Fruit fly (Drosophila melanogaster) whole organism, embryonic: ENCODE data around the gene CG46335.

Experiments used
- CG11723 ChIP-seq: fragments of 200-800 bp; sonication (Bioruptor generic); optimal IDR thresholded peaks from 2 replicates; lab custom pipeline; 2017; ENCODE audit warnings: missing biosample characterization, mild to moderate bottlenecking, missing genetic modification characterization
- CG15073 ChIP-seq: fragments of 200-800 bp; sonication (Bioruptor generic); optimal IDR thresholded peaks from 2 replicates; lab custom pipeline; 2016; ENCODE audit warnings: missing biosample characterization, missing genetic modification characterization
- CG15601 ChIP-seq: fragments of 200-800 bp; sonication (Bioruptor generic); optimal IDR thresholded peaks from 3 replicates; lab custom pipeline; 2019; ENCODE audit warnings: missing biosample characterization, mild to moderate bottlenecking, missing genetic modification characterization, moderate library complexity
- CG34422 ChIP-seq: fragments of 200-800 bp; sonication (Bioruptor generic); IDR thresholded peaks from 3 replicates; pipeline ENCODE4 v1.3.6; 2022; ENCODE audit warnings: missing biosample characterization, missing genetic modification characterization
- CG3726 ChIP-seq: fragments of 200-800 bp; sonication (Bioruptor generic); IDR thresholded peaks from 3 replicates; pipeline ENCODE4, ENCODE4 v1.3.6; 2022; ENCODE audit warnings: missing biosample characterization, missing genetic modification characterization
- CG6654 ChIP-seq: fragments of 200-800 bp; sonication (Bioruptor generic); optimal IDR thresholded peaks from 2 replicates; lab custom pipeline; 2017; ENCODE audit warnings: missing biosample characterization, mild to moderate bottlenecking, missing genetic modification characterization
- CG6791 ChIP-seq: fragments of 200-800 bp; sonication (Bioruptor generic); IDR thresholded peaks from 3 replicates; pipeline ENCODE4 v1.3.6; 2022; ENCODE audit warnings: missing biosample characterization, missing genetic modification characterization; ENCODE audit not compliant: partially characterized antibody
- CG7745 ChIP-seq: fragments of 200-800 bp; sonication (Bioruptor generic); optimal IDR thresholded peaks from 2 replicates; lab custom pipeline; 2018; ENCODE audit warnings: missing biosample characterization, mild to moderate bottlenecking, missing genetic modification characterization, moderate library complexity
- Doc2 ChIP-seq: fragments of 200-800 bp; sonication (Bioruptor generic); IDR thresholded peaks from 2 replicates; pipeline ENCODE4 v1.3.6; 2022; ENCODE audit warnings: missing biosample characterization, missing genetic modification characterization
- NfI ChIP-seq: fragments of 200-800 bp; sonication (Bioruptor generic); optimal IDR thresholded peaks from 3 replicates; lab custom pipeline; 2018; ENCODE audit warnings: missing biosample characterization, mild to moderate bottlenecking, missing genetic modification characterization, moderate library complexity
- Rfx ChIP-seq: fragments of 200-800 bp; sonication (Bioruptor generic); IDR thresholded peaks from 2 replicates; pipeline ENCODE4 v1.3.6; 2022; ENCODE audit warnings: missing biosample characterization, missing genetic modification characterization
- chinmo ChIP-seq: fragments of 200-800 bp; sonication (Bioruptor generic); IDR thresholded peaks from 4 replicates; pipeline ENCODE4 v1.3.6; 2022; ENCODE audit warnings: missing biosample characterization, missing genetic modification characterization; ENCODE audit not compliant: partially characterized antibody
- knrl ChIP-seq: fragments of 200-800 bp; sonication (Bioruptor generic); IDR thresholded peaks from 3 replicates; pipeline ENCODE4 v1.3.6; 2022; ENCODE audit warnings: missing biosample characterization, missing genetic modification characterization; ENCODE audit not compliant: partially characterized antibody
- lov ChIP-seq, 2 experiments: fragments of 200-800 bp in 1 of 2; fragments of >200 bp in 1 of 2; sonication (Bioruptor generic) in 1 of 2; IDR thresholded peaks in 1 of 2; optimal IDR thresholded peaks in 1 of 2; 2 replicates in 1 of 2; 3 replicates in 1 of 2; pipeline versions ENCODE4 v1.3.6 to Lab custom; 2017 to 2022; ENCODE audit warnings: missing biosample characterization in 1 of 2, missing genetic modification characterization in 1 of 2
- nmo ChIP-seq: fragments of 200-800 bp; sonication (Bioruptor generic); optimal IDR thresholded peaks from 2 replicates; lab custom pipeline; 2018; ENCODE audit warnings: missing biosample characterization, mild to moderate bottlenecking, missing genetic modification characterization, moderate library complexity
- pan ChIP-seq, 4 experiments: fragments of >200 bp in 3 of 4; fragments of 200-800 bp in 1 of 4; sonication (Bioruptor generic) in 1 of 4; optimal IDR thresholded peaks in 3 of 4; IDR thresholded peaks in 1 of 4; 2 replicates each; pipeline versions ENCODE4 v1.3.6 to Lab custom; 2017 to 2022; ENCODE audit warnings: missing biosample characterization in 2 of 4, missing genetic modification characterization in 2 of 4, mixed read lengths in 1 of 4
- sob ChIP-seq: fragments of 200-800 bp; sonication (Bioruptor generic); IDR thresholded peaks from 2 replicates; pipeline ENCODE4 v1.3.6; 2022; ENCODE audit warnings: missing biosample characterization, missing genetic modification characterization
- wor ChIP-seq: fragments of 200-800 bp; sonication (Bioruptor generic); IDR thresholded peaks from 2 replicates; pipeline ENCODE4 v1.3.6; 2022; ENCODE audit warnings: missing biosample characterization, missing genetic modification characterization

Gene CG46335

dm6 chr3R:27340322-27340721 is 28.2 kb downstream of the CG46335 start, which contains the start of gene CG42534:
CG42534 (plus strand) TSS chr3R:27340622.
- TF ChIP-seq CG6654 (GFP tag; lab: Kevin White, UChicago) (no peak), CG34422 (GFP tag; lab: Robert Waterston, UW) (0 out of 3 replicates have a peak, but pooled peaks have one; percentile 13)
- TF ChIP-seq, all 482 proteins: peak for 1

- TF ChIP-seq CG15601 (tag; lab: Kevin White, UChicago) = no peak
- no peak for TF ChIP-seq CG6654 (GFP tag; lab: Kevin White, UChicago)
- TF ChIP-seq pan (optimal IDR thresholded peaks at IDR 0.05; lab: Kevin White, UChicago) = no peak
- no peak for TF ChIP-seq pan (GFP tag; optimal IDR thresholded peaks at IDR 0.05 in 1 of 2, IDR thresholded peaks at IDR 0.05 in 1 of 2)
- no peak for TF ChIP-seq wor
- TF ChIP-seq NfI (GFP tag; lab: Kevin White, UChicago) = no peak
- no peak for TF ChIP-seq sob (GFP tag; lab: Robert Waterston, UW)
- no peak for TF ChIP-seq nmo (GFP tag; lab: Kevin White, UChicago)
- TF ChIP-seq lov (optimal IDR thresholded peaks at IDR 0.05; lab: Kevin White, UChicago) = no peak
- TF ChIP-seq lov (GFP tag; IDR thresholded peaks at IDR 0.05; lab: Robert Waterston, UW) = no peak
Observed at dm6 chr3R:27330782-27331181, 37.7 kb downstream of the CG46335 start, which contains the start of gene CG3330. CG3330 (minus strand) TSS chr3R:27330882.

- TF ChIP-seq CG6791 (GFP tag; lab: Robert Waterston, UW) = no peak
- no peak for TF ChIP-seq Doc2 (GFP tag; lab: Robert Waterston, UW)
- TF ChIP-seq CG6654 (GFP tag; lab: Kevin White, UChicago) = no peak
- no peak for TF ChIP-seq CG15073
- TF ChIP-seq Rfx (GFP tag; lab: Robert Waterston, UW) = no peak
- TF ChIP-seq CG11723 (GFP tag; lab: Kevin White, UChicago) = no peak
- no peak for TF ChIP-seq chinmo (GFP tag; lab: Robert Waterston, UW)
- no peak for TF ChIP-seq knrl (GFP tag; lab: Robert Waterston, UW)
- no peak for TF ChIP-seq CG7745 (tag; lab: Kevin White, UChicago)
- no peak for TF ChIP-seq CG3726 (GFP tag; lab: Robert Waterston, UW)
- TF ChIP-seq, all 482 proteins: peak for 0
Observed at dm6 chr3R:27322225-27322624, 46.3 kb downstream of the CG46335 start, which contains the start of gene CG3339. CG3339 (minus strand) TSS chr3R:27322325.
